Fruit fly (Drosophila melanogaster): Measurements from ENCODE around the gene RabX6.

Gene RabX6

dm6 chr3L:701798-702635 lies 11.7 kb downstream of the RabX6 start:
- TF ChIP-seq CG34367 (tag; optimal IDR thresholded peaks at IDR 0.05), result no peak
- no peak for TF ChIP-seq CG9948 (tag; optimal IDR thresholded peaks at IDR 0.05)
- no peak for TF ChIP-seq CG12605 (GFP tag; IDR thresholded peaks at IDR 0.05)
- no peak for TF ChIP-seq Snoo (tag; optimal IDR thresholded peaks at IDR 0.05)
- TF ChIP-seq fd96Ca (GFP tag; IDR thresholded peaks at IDR 0.05), result no peak
- TF ChIP-seq EcR (GFP tag; optimal IDR thresholded peaks at IDR 0.05), result peak; percentile 73
- no peak for TF ChIP-seq CG17806 (tag; optimal IDR thresholded peaks at IDR 0.05)
- no peak for TF ChIP-seq CG32121 (GFP tag; IDR thresholded peaks at IDR 0.05)
- no peak for TF ChIP-seq rn (GFP tag; IDR thresholded peaks at IDR 0.05)
- TF ChIP-seq Pif1B (GFP tag; optimal IDR thresholded peaks at IDR 0.05), result no peak
- 0 out of 3 replicates have a peak, but pooled peaks have one; percentile 9 for TF ChIP-seq CG4496 (GFP tag; IDR thresholded peaks at IDR 0.05)

dm6 chr3L:703160-703793 lies 13.0 kb downstream of the RabX6 start:
- TF ChIP-seq EcR (GFP tag; optimal IDR thresholded peaks at IDR 0.05) (peak; percentile 12), Ets98B (GFP tag; IDR thresholded peaks at IDR 0.05) (no peak), CG17806 (tag; optimal IDR thresholded peaks at IDR 0.05) (no peak)

dm6 chr3L:704661-705543 lies 14.6 kb downstream of the RabX6 start:
- TF ChIP-seq rn (GFP tag; IDR thresholded peaks at IDR 0.05) (0 out of 2 replicates have a peak, but pooled peaks have one; percentile 39), CG32121 (GFP tag; IDR thresholded peaks at IDR 0.05) (peak; percentile 47; the same call in 1 of the 2 replicates), CG4496 (GFP tag; IDR thresholded peaks at IDR 0.05) (peak; percentile 70; the same call in 2 of the 3 replicates), D1 (tag; optimal IDR thresholded peaks at IDR 0.05) (no peak), CG8159 (tag; optimal IDR thresholded peaks at IDR 0.05) (peak; percentile 72), Pif1B (GFP tag; optimal IDR thresholded peaks at IDR 0.05) (no peak), CG9948 (tag; optimal IDR thresholded peaks at IDR 0.05) (peak; percentile 47), CG13204 (GFP tag; optimal IDR thresholded peaks at IDR 0.05) (no peak), CG14655 (GFP tag; optimal IDR thresholded peaks at IDR 0.05) (peak; percentile 53), EcR (GFP tag; optimal IDR thresholded peaks at IDR 0.05) (no peak), Snoo (tag; optimal IDR thresholded peaks at IDR 0.05) (peak; percentile 30), fd96Ca (GFP tag; IDR thresholded peaks at IDR 0.05) (peak; percentile 45; the same call in 1 of the 3 replicates), CG12605 (GFP tag; IDR thresholded peaks at IDR 0.05) (peak; percentile 49), gl (tag; optimal IDR thresholded peaks at IDR 0.05) (no peak), Pif1A (GFP tag; optimal IDR thresholded peaks at IDR 0.05) (peak; percentile 42), CG34367 (tag; optimal IDR thresholded peaks at IDR 0.05) (peak; percentile 50), CG8301 (tag; optimal IDR thresholded peaks at IDR 0.05) (peak; percentile 40), CG17806 (tag; optimal IDR thresholded peaks at IDR 0.05) (peak; percentile 64), CG10348 (GFP tag; IDR thresholded peaks at IDR 0.05) (no peak), CG15710 (tag; optimal IDR thresholded peaks at IDR 0.05) (peak; percentile 63), Ets98B (GFP tag; IDR thresholded peaks at IDR 0.05) (peak; percentile 49)

- TF ChIP-seq CG4496 (GFP tag; IDR thresholded peaks at IDR 0.05), result 0 out of 3 replicates have a peak, but pooled peaks have one; percentile 42
- no peak for TF ChIP-seq CG15710 (tag; optimal IDR thresholded peaks at IDR 0.05)
- TF ChIP-seq CG34367 (tag; optimal IDR thresholded peaks at IDR 0.05), result no peak
- TF ChIP-seq Ets98B (GFP tag; IDR thresholded peaks at IDR 0.05), result no peak
- TF ChIP-seq CG12605 (GFP tag; IDR thresholded peaks at IDR 0.05), result no peak
- TF ChIP-seq D1 (tag; optimal IDR thresholded peaks at IDR 0.05), result no peak
- TF ChIP-seq rn (GFP tag; IDR thresholded peaks at IDR 0.05), result no peak
- TF ChIP-seq EcR (GFP tag; optimal IDR thresholded peaks at IDR 0.05), result peak; percentile 20
- TF ChIP-seq CG14655 (GFP tag; optimal IDR thresholded peaks at IDR 0.05), result no peak
- TF ChIP-seq CG8159 (tag; optimal IDR thresholded peaks at IDR 0.05), result no peak
Observed at dm6 chr3L:707992-708489, 17.7 kb downstream of the RabX6 start, which contains the start of gene CG13895. Gene CG13895 (minus strand): TSS chr3L:708205.

- no peak for TF ChIP-seq CG17806 (tag; optimal IDR thresholded peaks at IDR 0.05)
- TF ChIP-seq CG8159 (tag; optimal IDR thresholded peaks at IDR 0.05), result no peak
- TF ChIP-seq CG4496 (GFP tag; IDR thresholded peaks at IDR 0.05), result no peak
- TF ChIP-seq Pif1B (GFP tag; optimal IDR thresholded peaks at IDR 0.05), result no peak
- TF ChIP-seq Snoo (tag; optimal IDR thresholded peaks at IDR 0.05), result no peak
- TF ChIP-seq fd96Ca (GFP tag; IDR thresholded peaks at IDR 0.05), result no peak
- no peak for TF ChIP-seq EcR (GFP tag; optimal IDR thresholded peaks at IDR 0.05)
- no peak for TF ChIP-seq CG15710 (tag; optimal IDR thresholded peaks at IDR 0.05)
- no peak for TF ChIP-seq CG32121 (GFP tag; IDR thresholded peaks at IDR 0.05)
- no peak for TF ChIP-seq D1 (tag; optimal IDR thresholded peaks at IDR 0.05)
- TF ChIP-seq CG9948 (tag; optimal IDR thresholded peaks at IDR 0.05), result no peak
- no peak for TF ChIP-seq CG10348 (GFP tag; IDR thresholded peaks at IDR 0.05)
- no peak for TF ChIP-seq CG34367 (tag; optimal IDR thresholded peaks at IDR 0.05)
- no peak for TF ChIP-seq gl (tag; optimal IDR thresholded peaks at IDR 0.05)
- TF ChIP-seq CG12605 (GFP tag; IDR thresholded peaks at IDR 0.05), result no peak
Observed at dm6 chr3L:709882-710281, 19.6 kb downstream of the RabX6 start.
